Worm (Caenorhabditis elegans) whole organism, L1 larva: ENCODE data around the gene F46C8.3.

Experiments
- C16A3.4 ChIP-seq: fragments of 150-350 bp; optimal IDR thresholded peaks from 2 replicates; lab custom pipeline; 2014; ENCODE audit warnings: missing biosample characterization, missing genetic modification characterization
- F16B12.6 ChIP-seq: fragments of 150-350 bp; optimal IDR thresholded peaks from 2 replicates; lab custom pipeline; 2014; ENCODE audit warnings: missing biosample characterization, missing genetic modification characterization
- Y116A8C.19 ChIP-seq: sonication (generic microtip); optimal IDR thresholded peaks from 2 replicates; lab custom pipeline; 2016; ENCODE audit warnings: missing compliant biosample characterization, missing genetic modification characterization, borderline replicate concordance
- ama-1 ChIP-seq: fragments of 150-350 bp; optimal IDR thresholded peaks from 2 replicates; lab custom pipeline; 2014
- blmp-1 ChIP-seq: fragments of 150-350 bp; optimal IDR thresholded peaks from 2 replicates; lab custom pipeline; 2014; ENCODE audit warnings: missing biosample characterization, missing genetic modification characterization
- ceh-63 ChIP-seq: fragments of 200-800 bp; sonication (Bioruptor generic); optimal IDR thresholded peaks from 2 replicates; lab custom pipeline; 2018; ENCODE audit warnings: mild to moderate bottlenecking, missing genetic modification characterization, missing compliant biosample characterization
- ceh-88 ChIP-seq: fragments of 200-800 bp; sonication (Bioruptor generic); IDR thresholded peaks from 2 replicates; pipeline ENCODE4 v1.3.6; 2022; ENCODE audit warnings: missing genetic modification characterization, missing compliant biosample characterization
- efl-1 ChIP-seq, 4 experiments: fragments of 150-350 bp; optimal IDR thresholded peaks in 3 of 4; peaks in 1 of 4; 1 replicate in 1 of 4; 2 replicates in 3 of 4; lab custom pipeline; 2014; ENCODE audit warnings: missing biosample characterization in 2 of 4, missing genetic modification characterization in 2 of 4, missing genetic modification reagents in 2 of 4
- efl-3 ChIP-seq: fragments of 200-800 bp; sonication (Bioruptor generic); optimal IDR thresholded peaks from 2 replicates; lab custom pipeline; 2018; ENCODE audit warnings: mild to moderate bottlenecking, missing genetic modification characterization, missing compliant biosample characterization
- egl-13 ChIP-seq: sonication (generic microtip); optimal IDR thresholded peaks from 2 replicates; lab custom pipeline; 2016; ENCODE audit warnings: missing genotype, missing genetic modification reagents, missing genetic modification characterization, missing compliant biosample characterization
- elt-3 ChIP-seq, 6 experiments: fragments of 150-350 bp in 1 of 6; sonication (generic microtip); optimal IDR thresholded peaks; 2 replicates each; lab custom pipeline; 2017 to 2018; ENCODE audit warnings: missing biosample characterization in 6 of 6, missing genetic modification characterization in 6 of 6, inconsistent platforms in 1 of 6
- ets-5 ChIP-seq: fragments of 200-800 bp; sonication (Bioruptor generic); IDR thresholded peaks from 2 replicates; pipeline ENCODE4 v1.3.6; 2022; ENCODE audit warnings: missing genetic modification characterization, missing compliant biosample characterization
- fkh-8 ChIP-seq: sonication (generic microtip); optimal IDR thresholded peaks from 2 replicates; lab custom pipeline; 2016; ENCODE audit warnings: mild to moderate bottlenecking, missing genetic modification characterization, missing compliant biosample characterization
- hlh-4 ChIP-seq: sonication (generic microtip); optimal IDR thresholded peaks from 2 replicates; lab custom pipeline; 2016; ENCODE audit warnings: mild to moderate bottlenecking, missing genetic modification characterization, missing compliant biosample characterization
- irx-1 ChIP-seq: sonication (generic microtip); optimal IDR thresholded peaks from 2 replicates; lab custom pipeline; 2016; ENCODE audit warnings: missing genetic modification characterization, missing compliant biosample characterization
- lin-13 ChIP-seq: fragments of 150-350 bp; optimal IDR thresholded peaks from 2 replicates; lab custom pipeline; 2014; ENCODE audit warnings: missing biosample characterization, missing genetic modification reagents, missing genetic modification characterization
- lin-14 ChIP-seq: fragments of 200-800 bp; sonication (Bioruptor generic); optimal IDR thresholded peaks from 2 replicates; lab custom pipeline; 2018; ENCODE audit warnings: mild to moderate bottlenecking, missing genetic modification characterization, moderate library complexity, missing compliant biosample characterization
- lin-15B ChIP-seq: fragments of 150-350 bp; sonication (generic microtip); optimal IDR thresholded peaks from 3 replicates; lab custom pipeline; 2014; ENCODE audit warnings: missing biosample characterization, missing genetic modification characterization
- lin-35 ChIP-seq, 2 experiments: fragments of 150-350 bp; optimal IDR thresholded peaks; 2 replicates each; lab custom pipeline; 2014; ENCODE audit warnings: missing biosample characterization in 2 of 2, missing genetic modification characterization in 2 of 2, missing genetic modification reagents in 2 of 2
- lin-39 ChIP-seq: fragments of 150-350 bp; optimal IDR thresholded peaks from 2 replicates; lab custom pipeline; 2014; ENCODE audit warnings: missing biosample characterization, missing genetic modification reagents, missing genetic modification characterization
- lsy-2 ChIP-seq, 2 experiments: fragments of 150-350 bp; optimal IDR thresholded peaks; 2 replicates each; lab custom pipeline; 2014; ENCODE audit warnings: missing biosample characterization in 2 of 2, missing genetic modification characterization in 2 of 2
- mab-9 ChIP-seq: fragments of 200-800 bp; sonication (Bioruptor generic); IDR thresholded peaks from 2 replicates; pipeline ENCODE4 v1.3.6; 2022; ENCODE audit warnings: missing genetic modification reagents, missing genetic modification characterization, missing compliant biosample characterization
- mef-2 ChIP-seq: fragments of 150-350 bp; optimal IDR thresholded peaks from 2 replicates; lab custom pipeline; 2014; ENCODE audit warnings: missing biosample characterization, missing genetic modification characterization
- mep-1 ChIP-seq: fragments of 150-350 bp; optimal IDR thresholded peaks from 2 replicates; lab custom pipeline; 2014; ENCODE audit warnings: missing biosample characterization, missing genetic modification characterization
- nhr-11 ChIP-seq: fragments of 150-350 bp; optimal IDR thresholded peaks from 2 replicates; lab custom pipeline; 2014; ENCODE audit warnings: missing biosample characterization, missing genetic modification characterization
- nhr-12 ChIP-seq: sonication (generic microtip); optimal IDR thresholded peaks from 2 replicates; lab custom pipeline; 2017; ENCODE audit warnings: missing biosample characterization, missing genetic modification characterization
- nhr-19 ChIP-seq: fragments of 200-800 bp; sonication (Bioruptor generic); conservative IDR thresholded peaks from 2 replicates; pipeline ENCODE4 v1.3.6; 2022; ENCODE audit warnings: missing genetic modification characterization, missing compliant biosample characterization
- nhr-20 ChIP-seq: sonication (generic microtip); optimal IDR thresholded peaks from 2 replicates; lab custom pipeline; 2016; ENCODE audit warnings: mild to moderate bottlenecking, missing genetic modification characterization, missing compliant biosample characterization
- nhr-237 ChIP-seq: fragments of 150-350 bp; optimal IDR thresholded peaks from 2 replicates; lab custom pipeline; 2014; ENCODE audit warnings: missing biosample characterization, missing genetic modification characterization
- nhr-47 ChIP-seq: sonication (generic microtip); optimal IDR thresholded peaks from 2 replicates; lab custom pipeline; 2016; ENCODE audit warnings: mild to moderate bottlenecking, missing genetic modification characterization, moderate library complexity, missing compliant biosample characterization
- nhr-84 ChIP-seq: sonication (generic microtip); optimal IDR thresholded peaks from 2 replicates; lab custom pipeline; 2017; ENCODE audit warnings: missing biosample characterization, missing genetic modification characterization
- nhr-85 ChIP-seq: sonication (generic microtip); peaks from one replicate; lab custom pipeline; 2016; ENCODE audit warnings: missing genetic modification characterization, inconsistent platforms, missing compliant biosample characterization
- nhr-90 ChIP-seq: sonication (generic microtip); optimal IDR thresholded peaks from 2 replicates; lab custom pipeline; 2016; ENCODE audit warnings: mild to moderate bottlenecking, missing genetic modification characterization, missing compliant biosample characterization; ENCODE audit not compliant: poor library complexity
- pax-3 ChIP-seq: fragments of 200-800 bp; sonication (Bioruptor generic); optimal IDR thresholded peaks from 2 replicates; lab custom pipeline; 2018; ENCODE audit warnings: mild to moderate bottlenecking, missing genetic modification characterization, moderate library complexity, missing compliant biosample characterization
- pqm-1 ChIP-seq: sonication (generic microtip); optimal IDR thresholded peaks from 3 replicates; lab custom pipeline; 2017; ENCODE audit warnings: missing biosample characterization, missing genetic modification characterization
- snpc-4 ChIP-seq: fragments of 150-350 bp; optimal IDR thresholded peaks from 2 replicates; lab custom pipeline; 2014; ENCODE audit warnings: missing biosample characterization, missing genetic modification characterization
- snu-23 ChIP-seq: sonication (generic microtip); optimal IDR thresholded peaks from 2 replicates; lab custom pipeline; 2016; ENCODE audit warnings: missing genetic modification characterization, missing compliant biosample characterization
- sptf-1 ChIP-seq: fragments of 150-350 bp; optimal IDR thresholded peaks from 2 replicates; lab custom pipeline; 2014; ENCODE audit warnings: missing biosample characterization, missing genetic modification characterization
- sup-37 ChIP-seq: fragments of 200-800 bp; sonication (Bioruptor generic); optimal IDR thresholded peaks from 2 replicates; lab custom pipeline; 2018; ENCODE audit warnings: mild to moderate bottlenecking, missing genetic modification characterization, missing compliant biosample characterization
- swsn-7 ChIP-seq: sonication (generic microtip); optimal IDR thresholded peaks from 2 replicates; lab custom pipeline; 2016; ENCODE audit warnings: missing genetic modification characterization, missing compliant biosample characterization
- tbx-2 ChIP-seq: sonication (generic microtip); optimal IDR thresholded peaks from 2 replicates; lab custom pipeline; 2016; ENCODE audit warnings: missing genetic modification characterization, missing compliant biosample characterization
- tlp-1 ChIP-seq: fragments of 150-350 bp; optimal IDR thresholded peaks from 2 replicates; lab custom pipeline; 2014; ENCODE audit warnings: missing biosample characterization, missing genetic modification characterization
- unc-30 ChIP-seq: sonication (generic microtip); optimal IDR thresholded peaks from 2 replicates; lab custom pipeline; 2017; ENCODE audit warnings: missing biosample characterization, missing genetic modification characterization
- unc-62 ChIP-seq: fragments of 150-350 bp; optimal IDR thresholded peaks from 2 replicates; lab custom pipeline; 2014; ENCODE audit warnings: missing biosample characterization, missing genetic modification reagents, missing genetic modification characterization
- unc-98 ChIP-seq: fragments of 200-800 bp; sonication (Bioruptor generic); IDR thresholded peaks from 2 replicates; pipeline ENCODE4 v1.3.6; 2022; ENCODE audit warnings: missing genetic modification characterization, missing compliant biosample characterization
- vab-15 ChIP-seq: sonication (generic microtip); optimal IDR thresholded peaks from 2 replicates; lab custom pipeline; 2017; ENCODE audit warnings: missing genotype, mild to moderate bottlenecking, missing genetic modification characterization, missing compliant biosample characterization
- xbp-1 ChIP-seq: sonication (generic microtip); optimal IDR thresholded peaks from 2 replicates; lab custom pipeline; 2016; ENCODE audit warnings: missing genetic modification characterization, missing compliant biosample characterization
- zip-4 ChIP-seq: fragments of 200-800 bp; sonication (Bioruptor generic); optimal IDR thresholded peaks from 2 replicates; lab custom pipeline; 2018; ENCODE audit warnings: mild to moderate bottlenecking, missing genetic modification characterization, moderate library complexity, missing compliant biosample characterization
- ztf-4 ChIP-seq: fragments of 150-350 bp; optimal IDR thresholded peaks from 2 replicates; lab custom pipeline; 2014; ENCODE audit warnings: missing biosample characterization, missing genetic modification characterization

The F46C8.3 gene

DNA sequence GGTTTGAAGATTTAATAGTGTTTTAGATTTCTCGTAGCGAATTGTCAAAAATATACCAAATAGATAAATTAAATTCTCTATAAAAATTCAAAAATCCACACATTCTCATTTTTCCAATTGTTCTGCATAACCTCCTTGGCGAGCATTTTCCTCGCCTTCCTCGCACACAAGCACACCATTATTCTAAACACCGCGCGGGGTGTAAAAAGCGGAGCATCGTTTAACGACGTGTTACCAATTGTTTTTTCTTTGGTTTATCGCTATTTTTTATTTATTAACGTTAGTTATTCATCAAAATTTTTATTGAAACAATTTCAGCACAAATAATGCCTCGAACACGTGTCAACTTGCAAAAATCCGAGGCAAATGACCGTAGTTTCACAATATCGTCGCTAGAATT is 39.6 kb downstream of the F46C8.3 start, which contains the start of gene vps-52 (continued):
- TF ChIP-seq swsn-7, result no peak
- TF ChIP-seq nhr-12, result no peak
- TF ChIP-seq tbx-2 (tag; lab: Kevin White, UChicago), result no peak
- TF ChIP-seq nhr-237, result no peak
- no peak for TF ChIP-seq ztf-4 (tag; lab: Kevin White, UChicago)
- TF ChIP-seq xbp-1 (tag; lab: Kevin White, UChicago), result peak; percentile 18
- no peak for TF ChIP-seq ets-5 (GFP tag; lab: Robert Waterston, UW)
- TF ChIP-seq Y116A8C.19 (tag; lab: Kevin White, UChicago), result no peak
- no peak for TF ChIP-seq irx-1 (tag; lab: Kevin White, UChicago)
- no peak for TF ChIP-seq pqm-1
- TF ChIP-seq nhr-84 (tag; lab: Kevin White, UChicago), result no peak
- peak; percentile 15 for TF ChIP-seq C16A3.4 (tag; lab: Kevin White, UChicago)
- TF ChIP-seq mef-2 (tag; lab: Kevin White, UChicago), result no peak
- no peak for TF ChIP-seq ceh-88
- TF ChIP-seq snu-23, result peak; percentile 12
- no peak for TF ChIP-seq nhr-47 (tag; lab: Kevin White, UChicago)

DNA sequence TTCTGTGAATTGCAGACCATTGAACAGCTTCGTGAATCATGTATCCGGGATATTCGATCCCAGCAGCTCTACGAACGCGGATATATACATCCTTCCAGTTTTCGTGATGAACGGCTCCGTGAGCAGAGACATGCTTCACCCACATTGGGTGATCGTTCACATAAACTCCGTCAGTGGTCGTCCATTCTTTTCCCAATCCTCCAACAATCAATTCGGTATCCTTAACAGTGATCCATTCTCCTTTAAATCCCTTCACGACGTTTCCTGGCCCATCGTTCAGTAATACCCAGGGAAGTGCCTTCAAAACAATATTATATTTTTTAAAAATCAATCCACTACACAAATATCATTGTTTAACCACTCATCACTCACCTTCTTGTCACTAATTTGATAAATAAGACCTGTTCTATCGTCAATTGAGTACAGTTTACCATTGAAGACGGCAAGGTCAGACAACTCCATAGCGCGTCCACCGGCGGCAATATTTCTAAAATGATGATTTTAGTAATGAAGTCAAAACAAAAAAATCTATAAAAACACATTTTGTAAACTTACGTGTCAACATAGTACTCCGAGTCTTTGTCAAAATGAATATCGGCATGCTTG is 43.4 kb downstream of the F46C8.3 start:
- TF ChIP-seq lsy-2 (tag; optimal IDR thresholded peaks at IDR 0.05; lab: Kevin White, UChicago), result no peak
- TF ChIP-seq hlh-4 (tag; lab: Kevin White, UChicago), result no peak
- no peak for TF ChIP-seq xbp-1 (tag; lab: Kevin White, UChicago)
- TF ChIP-seq mab-9, result no peak
- TF ChIP-seq vab-15 (tag; lab: Kevin White, UChicago), result no peak
- TF ChIP-seq nhr-47 (tag; lab: Kevin White, UChicago), result peak; percentile 5
- no peak for TF ChIP-seq egl-13 (tag; lab: Kevin White, UChicago)
- TF ChIP-seq mep-1 (tag; lab: Kevin White, UChicago), result no peak
- TF ChIP-seq sup-37, result no peak
- peak; percentile 44 for TF ChIP-seq nhr-90 (tag; lab: Kevin White, UChicago)
- TF ChIP-seq efl-1 (optimal IDR thresholded peaks at IDR 0.05; lab: Kevin White, UChicago), result no peak
- peak in 1 of 2 experiments; percentile 50 for TF ChIP-seq efl-1 (GFP tag; optimal IDR thresholded peaks at IDR 0.05 in 1 of 2; lab: Kevin White, UChicago)
- TF ChIP-seq lin-14, result peak; percentile 61
- TF ChIP-seq tbx-2 (tag; lab: Kevin White, UChicago), result peak; percentile 5
- TF ChIP-seq lin-15B (tag; lab: Kevin White, UChicago), result no peak
- TF ChIP-seq ama-1 (lab: Kevin White, UChicago), result no peak
- TF ChIP-seq snpc-4 (tag; lab: Kevin White, UChicago), result no peak
- no peak for TF ChIP-seq tlp-1 (tag; lab: Kevin White, UChicago)
- no peak for TF ChIP-seq pqm-1
- no peak for TF ChIP-seq efl-3 (GFP tag; lab: Kevin White, UChicago)
- TF ChIP-seq unc-30, result no peak
- TF ChIP-seq sptf-1 (tag; lab: Kevin White, UChicago), result no peak
- TF ChIP-seq ztf-4 (tag; lab: Kevin White, UChicago), result no peak
- no peak for TF ChIP-seq lin-13 (GFP tag; lab: Kevin White, UChicago)
- TF ChIP-seq lin-35 (GFP tag; optimal IDR thresholded peaks at IDR 0.05; lab: Kevin White, UChicago), result no peak
- TF ChIP-seq lin-39 (tag; lab: Kevin White, UChicago), result no peak
- TF ChIP-seq elt-3 (tag; optimal IDR thresholded peaks at IDR 0.05; lab: Kevin White, UChicago), result peak in 3 of 6 experiments; percentile 46 to 57 (median 55)
- TF ChIP-seq nhr-20 (tag; lab: Kevin White, UChicago), result peak; percentile 64
- TF ChIP-seq swsn-7, result no peak
- TF ChIP-seq nhr-19 (GFP tag; lab: Robert Waterston, UW), result peak; percentile 49
- TF ChIP-seq nhr-12, result no peak
- no peak for TF ChIP-seq ets-5 (GFP tag; lab: Robert Waterston, UW)
- TF ChIP-seq mef-2 (tag; lab: Kevin White, UChicago), result no peak
- no peak for TF ChIP-seq unc-98 (GFP tag; lab: Robert Waterston, UW)
- no peak for TF ChIP-seq F16B12.6 (tag; lab: Kevin White, UChicago)
- TF ChIP-seq C16A3.4 (tag; lab: Kevin White, UChicago), result no peak
- TF ChIP-seq ceh-63 (GFP tag; lab: Kevin White, UChicago), result no peak
- no peak for TF ChIP-seq fkh-8 (tag; lab: Kevin White, UChicago)
- TF ChIP-seq Y116A8C.19 (tag; lab: Kevin White, UChicago), result no peak
- no peak for TF ChIP-seq zip-4 (GFP tag; lab: Kevin White, UChicago)
- no peak for TF ChIP-seq ceh-88
- TF ChIP-seq nhr-85, result peak; percentile 68
- no peak for TF ChIP-seq unc-62 (GFP tag; lab: Kevin White, UChicago)
- no peak for TF ChIP-seq pax-3 (tag; lab: Kevin White, UChicago)
- no peak for TF ChIP-seq nhr-237
- peak; percentile 24 for TF ChIP-seq blmp-1 (tag; lab: Kevin White, UChicago)
- TF ChIP-seq nhr-11 (tag; lab: Kevin White, UChicago), result no peak
